Worm (Caenorhabditis elegans): Measurements from ENCODE around the gene aman-1.

- TF ChIP-seq cog-1 (tag; optimal IDR thresholded peaks at IDR 0.05) (no peak), ref-1 (GFP tag; conservative IDR thresholded peaks at IDR 0.05) (no peak), ztf-23 (GFP tag; IDR thresholded peaks at IDR 0.05) (no peak), flt-1 (GFP tag; IDR thresholded peaks at IDR 0.05) (no peak), klf-2 (GFP tag; conservative IDR thresholded peaks at IDR 0.05) (no peak), T22C8.4 (GFP tag; IDR thresholded peaks at IDR 0.05) (no peak), med-1 (GFP tag; optimal IDR thresholded peaks at IDR 0.05; ENCODE audit: insufficient read depth) (no peak)
These were observed 51.9 kb downstream of the aman-1 start for ce11 chrX:4784776-4785175.
